Worm (Caenorhabditis elegans): ENCODE data around the gene tbx-9.

tbx-9 gene

ce11 chrIII:10318755-10319154, 22.9 kb downstream of the tbx-9 start, which contains the start of gene unc-69 (continued):
- TF ChIP-seq mep-1 (tag; optimal IDR thresholded peaks at IDR 0.05) (peak; percentile 69), nhr-237 (tag; optimal IDR thresholded peaks at IDR 0.05) (no peak), dsc-1 (tag; optimal IDR thresholded peaks at IDR 0.05) (peak; percentile 48), dpl-1 (GFP tag; optimal IDR thresholded peaks at IDR 0.05) (peak; percentile 47 to 68 (median 64)), ceh-88 (GFP tag; IDR thresholded peaks at IDR 0.05) (no peak), elt-3 (tag; optimal IDR thresholded peaks at IDR 0.05) (peak in 1 of 6 experiments; percentile 11), hpl-2 (GFP tag; optimal IDR thresholded peaks at IDR 0.05) (no peak), ama-1 (optimal IDR thresholded peaks at IDR 0.05) (no peak), mdl-1 (tag; optimal IDR thresholded peaks at IDR 0.05) (no peak), aly-2 (tag; optimal IDR thresholded peaks at IDR 0.05) (no peak), ztf-11 (tag; optimal IDR thresholded peaks at IDR 0.05) (peak in 1 of 2 experiments; percentile 3), isw-1 (GFP tag; IDR thresholded peaks at IDR 0.05) (peak; percentile 43), nhr-20 (tag; optimal IDR thresholded peaks at IDR 0.05) (peak; percentile 44), fkh-8 (tag; optimal IDR thresholded peaks at IDR 0.05) (peak; percentile 12), snu-23 (GFP tag; optimal IDR thresholded peaks at IDR 0.05) (peak; percentile 73), nhr-11 (tag; optimal IDR thresholded peaks at IDR 0.05) (no peak), C04F5.9 (tag; optimal IDR thresholded peaks at IDR 0.05) (no peak), unc-98 (GFP tag; IDR thresholded peaks at IDR 0.05) (no peak), nhr-47 (tag; optimal IDR thresholded peaks at IDR 0.05) (peak; percentile 69), vab-15 (tag; optimal IDR thresholded peaks at IDR 0.05) (no peak), lin-39 (tag; optimal IDR thresholded peaks at IDR 0.05) (peak; percentile 0), sup-37 (GFP tag; optimal IDR thresholded peaks at IDR 0.05) (no peak), hlh-4 (tag; optimal IDR thresholded peaks at IDR 0.05) (no peak), jun-1 (tag; optimal IDR thresholded peaks at IDR 0.05) (peak; percentile 39), lin-14 (GFP tag; optimal IDR thresholded peaks at IDR 0.05) (peak; percentile 72), lin-35 (GFP tag; optimal IDR thresholded peaks at IDR 0.05) (peak; percentile 74 to 78)

- no peak for TF ChIP-seq fkh-4 (tag; optimal IDR thresholded peaks at IDR 0.05; ENCODE audit: borderline replicate concordance)
- no peak for TF ChIP-seq ceh-8 (GFP tag; optimal IDR thresholded peaks at IDR 0.05)
- TF ChIP-seq ceh-82 (tag; optimal IDR thresholded peaks at IDR 0.05) = no peak
- no peak for TF ChIP-seq F16B12.6 (tag; optimal IDR thresholded peaks at IDR 0.05)
- TF ChIP-seq zip-4 (GFP tag; optimal IDR thresholded peaks at IDR 0.05) = no peak
- no peak for TF ChIP-seq tlp-1 (tag; optimal IDR thresholded peaks at IDR 0.05)
- no peak for TF ChIP-seq lsy-2 (tag; optimal IDR thresholded peaks at IDR 0.05)
- TF ChIP-seq snu-23 (GFP tag; optimal IDR thresholded peaks at IDR 0.05) = no peak
These were observed 23.5 kb downstream of the tbx-9 start, which contains the start of the genes unc-50 and ostf-4 for ce11 chrIII:10318062-10318609. TSS of gene unc-50 (minus strand) at chrIII:10318162. TSS of gene ostf-4 (minus strand) at chrIII:10318559.

ce11 chrIII:10316653-10317052, 25.0 kb downstream of the tbx-9 start:
- TF ChIP-seq nhr-85 (tag) = peak; percentile 93

- TF ChIP-seq ztf-11 (tag; optimal IDR thresholded peaks at IDR 0.05) (no peak), elt-2 (tag; optimal IDR thresholded peaks at IDR 0.05) (peak; percentile 10), xbp-1 (tag; optimal IDR thresholded peaks at IDR 0.05) (no peak), lin-14 (GFP tag; optimal IDR thresholded peaks at IDR 0.05) (no peak), efl-1 (optimal IDR thresholded peaks at IDR 0.05) (no peak), efl-1 (GFP tag; optimal IDR thresholded peaks at IDR 0.05 in 1 of 2) (peak in 1 of 2 experiments; percentile 1), nhr-71 (tag; optimal IDR thresholded peaks at IDR 0.05) (no peak)
These were observed 27.4 kb downstream of the tbx-9 start for ce11 chrIII:10314234-10314633.
